Worm (Caenorhabditis elegans) whole organism, L3 larva: ENCODE measurements around the gene fbxb-104.

Source experiments
- R02D3.7 ChIP-seq: fragments of 150-350 bp; optimal IDR thresholded peaks from 2 replicates; lab custom pipeline; 2014; ENCODE audit warnings: missing biosample characterization, missing genetic modification characterization
- aly-2 ChIP-seq: fragments of 150-350 bp; optimal IDR thresholded peaks from 2 replicates; lab custom pipeline; 2014; ENCODE audit warnings: missing biosample characterization, missing genetic modification characterization
- ceh-16 ChIP-seq: sonication (generic microtip); optimal IDR thresholded peaks from 2 replicates; lab custom pipeline; 2017; ENCODE audit warnings: missing biosample characterization, missing genetic modification characterization
- ceh-28 ChIP-seq: fragments of 150-350 bp; optimal IDR thresholded peaks from 2 replicates; lab custom pipeline; 2014; ENCODE audit warnings: missing biosample characterization, missing genetic modification reagents, missing genetic modification characterization
- ceh-82 ChIP-seq: fragments of 150-350 bp; optimal IDR thresholded peaks from 2 replicates; lab custom pipeline; 2014; ENCODE audit warnings: missing biosample characterization, missing genetic modification characterization
- ceh-9 ChIP-seq: sonication (generic microtip); optimal IDR thresholded peaks from 2 replicates; lab custom pipeline; 2018; ENCODE audit warnings: missing biosample characterization, missing genetic modification characterization
- daf-12 ChIP-seq: fragments of 150-350 bp; optimal IDR thresholded peaks from 2 replicates; lab custom pipeline; 2014; ENCODE audit warnings: missing biosample characterization, missing genetic modification reagents, missing genetic modification characterization
- egl-27 ChIP-seq: sonication (generic microtip); optimal IDR thresholded peaks from 4 replicates; lab custom pipeline; 2017; ENCODE audit warnings: missing biosample characterization, missing genetic modification reagents, missing genetic modification characterization
- egl-5 ChIP-seq: fragments of 150-350 bp; optimal IDR thresholded peaks from 2 replicates; lab custom pipeline; 2017; ENCODE audit warnings: missing biosample characterization, missing genetic modification reagents, missing genetic modification characterization, inconsistent platforms
- elt-1 ChIP-seq: fragments of 150-350 bp; optimal IDR thresholded peaks from 2 replicates; lab custom pipeline; 2014; ENCODE audit warnings: missing biosample characterization, missing genetic modification characterization
- elt-2 ChIP-seq: sonication (generic microtip); optimal IDR thresholded peaks from 2 replicates; lab custom pipeline; 2016; ENCODE audit warnings: missing genetic modification reagents, mild to moderate bottlenecking, missing genetic modification characterization, missing compliant biosample characterization
- elt-3 ChIP-seq, 3 experiments: fragments of 150-350 bp in 1 of 3; sonication (generic microtip) in 2 of 3; optimal IDR thresholded peaks; 2 replicates in 2 of 3; 4 replicates in 1 of 3; lab custom pipeline; 2014 to 2017; ENCODE audit warnings: missing biosample characterization in 3 of 3, missing genetic modification characterization in 3 of 3
- eor-1 ChIP-seq, 2 experiments: fragments of 150-350 bp; optimal IDR thresholded peaks; 2 replicates each; lab custom pipeline; 2014 to 2018; ENCODE audit warnings: missing biosample characterization in 2 of 2, missing genetic modification characterization in 2 of 2
- fkh-10 ChIP-seq: sonication (generic microtip); optimal IDR thresholded peaks from 2 replicates; lab custom pipeline; 2017; ENCODE audit warnings: missing biosample characterization, missing genetic modification reagents, missing genetic modification characterization
- fkh-2 ChIP-seq: fragments of 150-350 bp; optimal IDR thresholded peaks from 2 replicates; lab custom pipeline; 2014; ENCODE audit warnings: missing biosample characterization, missing genetic modification reagents, missing genetic modification characterization
- fos-1 ChIP-seq: fragments of 150-350 bp; optimal IDR thresholded peaks from 2 replicates; lab custom pipeline; 2014; ENCODE audit warnings: missing biosample characterization, missing genetic modification characterization
- hmg-11 ChIP-seq: sonication (generic microtip); optimal IDR thresholded peaks from 2 replicates; lab custom pipeline; 2016; ENCODE audit warnings: missing genetic modification characterization, missing compliant biosample characterization
- jun-1 ChIP-seq: fragments of 150-350 bp; optimal IDR thresholded peaks from 2 replicates; lab custom pipeline; 2014; ENCODE audit warnings: missing biosample characterization, missing genetic modification reagents, missing genetic modification characterization
- lin-39 ChIP-seq: fragments of 150-350 bp; optimal IDR thresholded peaks from 2 replicates; lab custom pipeline; 2018; ENCODE audit warnings: missing biosample characterization, missing genetic modification reagents, missing genetic modification characterization
- lsy-12 ChIP-seq: sonication (generic microtip); optimal IDR thresholded peaks from 2 replicates; lab custom pipeline; 2016; ENCODE audit warnings: mild to moderate bottlenecking, missing genetic modification characterization, missing compliant biosample characterization
- mdl-1 ChIP-seq: fragments of 150-350 bp; optimal IDR thresholded peaks from 2 replicates; lab custom pipeline; 2014; ENCODE audit warnings: missing biosample characterization, missing genetic modification characterization
- nfya-1 ChIP-seq: sonication (generic microtip); optimal IDR thresholded peaks from 2 replicates; lab custom pipeline; 2017; ENCODE audit warnings: missing genetic modification characterization, mild to moderate bottlenecking, missing compliant biosample characterization, antibody characterized with exemption, moderate library complexity; ENCODE audit not compliant: insufficient read depth
- nhr-11 ChIP-seq: fragments of 150-350 bp; optimal IDR thresholded peaks from 2 replicates; lab custom pipeline; 2014; ENCODE audit warnings: missing biosample characterization, missing genetic modification characterization
- nhr-12 ChIP-seq: fragments of 150-350 bp; optimal IDR thresholded peaks from 2 replicates; lab custom pipeline; 2014; ENCODE audit warnings: missing biosample characterization, missing genetic modification characterization
- nhr-23 ChIP-seq: fragments of 150-350 bp; optimal IDR thresholded peaks from 2 replicates; lab custom pipeline; 2014; ENCODE audit warnings: missing biosample characterization, missing genetic modification reagents, missing genetic modification characterization
- nhr-237 ChIP-seq: fragments of 150-350 bp; optimal IDR thresholded peaks from 2 replicates; lab custom pipeline; 2014; ENCODE audit warnings: missing biosample characterization, missing genetic modification characterization
- nhr-25 ChIP-seq: sonication (generic microtip); optimal IDR thresholded peaks from 2 replicates; lab custom pipeline; 2017; ENCODE audit warnings: missing biosample characterization, missing genetic modification characterization
- nhr-28 ChIP-seq: fragments of 150-350 bp; optimal IDR thresholded peaks from 2 replicates; lab custom pipeline; 2014; ENCODE audit warnings: missing biosample characterization, missing genetic modification characterization
- nhr-43 ChIP-seq: sonication (generic microtip); optimal IDR thresholded peaks from 2 replicates; lab custom pipeline; 2016; ENCODE audit warnings: mild to moderate bottlenecking, missing genetic modification characterization, missing compliant biosample characterization; ENCODE audit not compliant: poor library complexity, severe bottlenecking
- nhr-67 ChIP-seq: fragments of 150-350 bp; optimal IDR thresholded peaks from 2 replicates; lab custom pipeline; 2014; ENCODE audit warnings: missing biosample characterization, missing genetic modification characterization
- nhr-76 ChIP-seq: fragments of 150-350 bp; sonication (generic microtip); optimal IDR thresholded peaks from 5 replicates; lab custom pipeline; 2014; ENCODE audit warnings: missing biosample characterization, missing genetic modification characterization
- nhr-77 ChIP-seq: fragments of 150-350 bp; optimal IDR thresholded peaks from 2 replicates; lab custom pipeline; 2014; ENCODE audit warnings: missing biosample characterization, missing genetic modification characterization
- pqm-1 ChIP-seq: fragments of 150-350 bp; optimal IDR thresholded peaks from 2 replicates; lab custom pipeline; 2017; ENCODE audit warnings: missing biosample characterization, missing genetic modification characterization, inconsistent platforms
- sea-2 ChIP-seq: fragments of 150-350 bp; sonication (generic microtip); optimal IDR thresholded peaks from 4 replicates; lab custom pipeline; 2014; ENCODE audit warnings: missing biosample characterization, missing genetic modification reagents, missing genetic modification characterization
- snpc-4 ChIP-seq: fragments of 150-350 bp; optimal IDR thresholded peaks from 2 replicates; lab custom pipeline; 2014; ENCODE audit warnings: missing biosample characterization, missing genetic modification characterization
- unc-39 ChIP-seq: sonication (generic microtip); optimal IDR thresholded peaks from 4 replicates; lab custom pipeline; 2017; ENCODE audit warnings: missing biosample characterization, missing genetic modification characterization
- unc-62 ChIP-seq: fragments of 150-350 bp; sonication (generic microtip); optimal IDR thresholded peaks from 4 replicates; lab custom pipeline; 2014; ENCODE audit warnings: missing biosample characterization, missing genetic modification reagents, missing genetic modification characterization
- zag-1 ChIP-seq: fragments of 150-350 bp; optimal IDR thresholded peaks from 2 replicates; lab custom pipeline; 2014; ENCODE audit warnings: missing biosample characterization, missing genetic modification characterization
- ztf-4 ChIP-seq: fragments of 150-350 bp; optimal IDR thresholded peaks from 2 replicates; lab custom pipeline; 2014; ENCODE audit warnings: missing biosample characterization, missing genetic modification characterization

Gene fbxb-104

ce11 chrII:3516175-3516574 is 39.1 kb upstream of the fbxb-104 start:
- TF ChIP-seq nhr-25 (tag; lab: Kevin White, UChicago), result no peak
- TF ChIP-seq mdl-1 (tag; lab: Kevin White, UChicago), result no peak
- no peak for TF ChIP-seq eor-1 (tag; optimal IDR thresholded peaks at IDR 0.05; lab: Kevin White, UChicago)
- TF ChIP-seq elt-2 (tag; lab: Kevin White, UChicago), result no peak
- TF ChIP-seq hmg-11 (tag; lab: Kevin White, UChicago), result no peak
- no peak for TF ChIP-seq egl-27
- no peak for TF ChIP-seq unc-62
- TF ChIP-seq nhr-28 (tag; lab: Kevin White, UChicago), result no peak
- no peak for TF ChIP-seq fkh-2 (tag; lab: Kevin White, UChicago)
- TF ChIP-seq ceh-16 (tag; lab: Kevin White, UChicago), result no peak
- no peak for TF ChIP-seq ceh-9 (tag; lab: Kevin White, UChicago)
- no peak for TF ChIP-seq nhr-76 (tag; lab: Kevin White, UChicago)
- no peak for TF ChIP-seq nhr-23
- TF ChIP-seq nhr-11 (tag; lab: Kevin White, UChicago), result no peak
- no peak for TF ChIP-seq nhr-237 (tag; lab: Kevin White, UChicago)
- no peak for TF ChIP-seq R02D3.7 (tag; lab: Kevin White, UChicago)
- TF ChIP-seq nhr-77 (tag; lab: Kevin White, UChicago), result no peak
- TF ChIP-seq lin-39 (tag; lab: Kevin White, UChicago), result no peak
- TF ChIP-seq fos-1, result no peak
- no peak for TF ChIP-seq ceh-28

- TF ChIP-seq nfya-1 (tag; lab: Kevin White, UChicago) (no peak), egl-27 (no peak), nhr-28 (tag; lab: Kevin White, UChicago) (no peak), nhr-11 (tag; lab: Kevin White, UChicago) (no peak), egl-5 (tag; lab: Kevin White, UChicago) (no peak), ceh-82 (tag; lab: Kevin White, UChicago) (no peak), sea-2 (GFP tag; lab: Kevin White, UChicago) (no peak), nhr-12 (tag; lab: Kevin White, UChicago) (no peak), aly-2 (tag; lab: Kevin White, UChicago) (no peak), unc-39 (tag; lab: Kevin White, UChicago) (no peak), lsy-12 (tag; lab: Kevin White, UChicago) (no peak), unc-62 (no peak), hmg-11 (tag; lab: Kevin White, UChicago) (no peak), nhr-43 (tag; lab: Kevin White, UChicago) (no peak), nhr-77 (tag; lab: Kevin White, UChicago) (no peak), nhr-76 (tag; lab: Kevin White, UChicago) (no peak), zag-1 (no peak)
- TF ChIP-seq, all 47 proteins: peak for 0
Observed at ce11 chrII:3515384-3516053, 38.4 kb upstream of the fbxb-104 start, which contains the start of the genes Y49F6B.14 and clec-125. Gene Y49F6B.14, minus strand, starts transcription at chrII:3515484. Gene clec-125, plus strand, starts transcription at chrII:3516003.

- TF ChIP-seq lsy-12 (tag; lab: Kevin White, UChicago) (no peak), nhr-28 (tag; lab: Kevin White, UChicago) (no peak), egl-5 (tag; lab: Kevin White, UChicago) (no peak), lin-39 (tag; lab: Kevin White, UChicago) (no peak), ceh-28 (no peak), ztf-4 (tag; lab: Kevin White, UChicago) (no peak), nhr-43 (tag; lab: Kevin White, UChicago) (no peak), nhr-76 (tag; lab: Kevin White, UChicago) (no peak), elt-1 (tag; lab: Kevin White, UChicago) (no peak), fkh-10 (no peak), nhr-67 (tag; lab: Kevin White, UChicago) (no peak), nhr-12 (tag; lab: Kevin White, UChicago) (no peak)
- TF ChIP-seq, all 47 proteins: peak for 0
Observed at ce11 chrII:3514631-3515030, 37.6 kb upstream of the fbxb-104 start, which contains the start of gene srz-5. Gene srz-5, minus strand, starts transcription at chrII:3514731.

- TF ChIP-seq sea-2 (GFP tag; lab: Kevin White, UChicago) (no peak), ceh-16 (tag; lab: Kevin White, UChicago) (no peak), ceh-28 (no peak), daf-12 (tag; lab: Kevin White, UChicago) (no peak), nhr-43 (tag; lab: Kevin White, UChicago) (no peak), mdl-1 (tag; lab: Kevin White, UChicago) (no peak), pqm-1 (tag; lab: Kevin White, UChicago) (no peak), nhr-11 (tag; lab: Kevin White, UChicago) (no peak), jun-1 (tag; lab: Kevin White, UChicago) (no peak), ztf-4 (tag; lab: Kevin White, UChicago) (no peak), unc-39 (tag; lab: Kevin White, UChicago) (no peak), elt-3 (tag; optimal IDR thresholded peaks at IDR 0.05; lab: Kevin White, UChicago) (no peak), R02D3.7 (tag; lab: Kevin White, UChicago) (no peak), fkh-10 (no peak), snpc-4 (tag; lab: Kevin White, UChicago) (no peak), zag-1 (no peak), nhr-25 (tag; lab: Kevin White, UChicago) (no peak), nhr-237 (tag; lab: Kevin White, UChicago) (no peak), aly-2 (tag; lab: Kevin White, UChicago) (no peak)
Observed at ce11 chrII:3512240-3512639, 35.2 kb upstream of the fbxb-104 start, which contains the start of gene Y49F6B.19. Gene Y49F6B.19, minus strand, starts transcription at chrII:3512340.
